Fruit fly (Drosophila melanogaster) S2 (cell line): ENCODE measurements around the gene Kr-h2.

ENCODE experiments used
- CG8478 ChIP-seq: fragments of >200 bp; optimal IDR thresholded peaks from 2 replicates; lab custom pipeline; 2018
- CTCF ChIP-seq, 2 experiments: fragments of >200 bp; optimal IDR thresholded peaks; 2 replicates each; lab custom pipeline; 2018

dm6 chr2L:6088371-6089365 is 17.9 kb downstream of the Kr-h2 start:
- TF ChIP-seq CG8478 (lab: Kevin White, UChicago) = no peak
- no peak for TF ChIP-seq CTCF (optimal IDR thresholded peaks at IDR 0.05; lab: Kevin White, UChicago)
